Worm (Caenorhabditis elegans) whole organism, mixed stage, embryonic: Measurements from ENCODE around the gene Y71H2B.8.

ENCODE experiments used
- elt-1 ChIP-seq: sonication (generic microtip); optimal IDR thresholded peaks from 2 replicates; lab custom pipeline; 2017; ENCODE audit warnings: missing genetic modification characterization, mild to moderate bottlenecking, missing compliant biosample characterization, antibody characterized with exemption, moderate library complexity, borderline replicate concordance; ENCODE audit not compliant: insufficient read depth
- nhr-12 ChIP-seq: fragments of 150-350 bp; optimal IDR thresholded peaks from 2 replicates; lab custom pipeline; 2014; ENCODE audit warnings: missing biosample characterization, missing genetic modification characterization
- snpc-4 ChIP-seq: fragments of 150-350 bp; optimal IDR thresholded peaks from 2 replicates; lab custom pipeline; 2014; ENCODE audit warnings: missing biosample characterization, missing genetic modification characterization

DNA sequence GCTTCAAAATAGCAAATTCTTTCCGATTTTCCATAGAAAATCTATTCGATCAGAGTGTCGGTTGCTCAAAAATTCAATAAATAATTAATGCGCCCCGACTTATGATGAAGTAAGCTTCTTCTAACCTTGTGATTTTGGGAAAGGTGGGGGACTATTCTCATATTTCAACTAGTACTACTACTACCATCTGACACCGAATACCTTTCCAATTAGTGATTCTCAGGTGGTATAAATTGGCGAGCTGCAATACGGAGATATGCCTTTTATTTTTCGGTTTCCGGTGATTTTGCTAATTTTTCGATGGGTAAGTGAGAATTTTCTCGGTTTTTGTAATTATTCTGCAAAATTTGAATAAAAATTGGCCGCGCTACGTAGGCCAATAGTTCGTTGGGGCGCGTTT is 17.7 kb upstream of the Y71H2B.8 start, which contains the start of gene nhr-239:
- no peak for TF ChIP-seq elt-1 (tag; lab: Kevin White, UChicago)
- no peak for TF ChIP-seq nhr-12
- TF ChIP-seq snpc-4 = no peak
